Worm (Caenorhabditis elegans) whole organism, L4/young adult: ENCODE data around the gene Y75D11A.2.
"Not testable (repeated sequence)": the region's sequence is repeated elsewhere in the genome, so short reads cannot be mapped to it uniquely, and the experiment has no call there.

Source experiments
- W03F9.2 ChIP-seq: fragments of 150-350 bp; optimal IDR thresholded peaks from 2 replicates; lab custom pipeline; 2014; ENCODE audit warnings: missing biosample characterization, missing genetic modification characterization
- him-1 ChIP-seq: sonication (generic microtip); optimal IDR thresholded peaks from 2 replicates; lab custom pipeline; 2016; ENCODE audit warnings: missing genotype, missing genetic modification reagents, missing genetic modification characterization, missing compliant biosample characterization

DNA sequence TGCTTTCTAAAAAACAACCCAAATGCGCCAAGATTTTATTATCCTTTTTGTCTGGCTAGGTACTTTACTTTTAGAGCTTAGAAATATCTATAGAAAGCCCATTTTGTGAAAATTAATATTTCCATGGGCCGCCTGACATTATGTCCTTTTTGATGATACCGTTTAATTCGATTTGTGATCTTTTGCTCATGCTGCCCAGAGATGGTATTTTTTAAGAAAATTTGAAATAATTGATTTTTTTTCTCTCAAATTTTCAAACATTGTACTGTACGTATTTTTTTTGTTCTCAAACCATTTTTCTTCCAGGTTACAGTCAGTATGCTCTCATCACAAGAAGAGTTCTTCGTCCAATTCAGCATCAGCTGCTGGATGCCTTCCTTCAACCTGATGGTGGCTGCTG lies at the start of gene Y75D11A.2:
- TF ChIP-seq W03F9.2, him-1 (tag; lab: Kevin White, UChicago): not testable (repeated sequence)
